Fruit fly (Drosophila melanogaster): ENCODE measurements around the gene Ddrgk1.

dm6 chr3R:21263177-21263576, 48.3 kb downstream of the Ddrgk1 start:
- TF ChIP-seq dl (GFP tag; optimal IDR thresholded peaks at IDR 0.05; ENCODE audit: insufficient read depth in 1 of 2, partially characterized antibody in 2 of 2) (no peak), h (GFP tag; optimal IDR thresholded peaks at IDR 0.05) (no peak), Sp1 (GFP tag; optimal IDR thresholded peaks at IDR 0.05) (no peak), dsf (GFP tag; optimal IDR thresholded peaks at IDR 0.05; ENCODE audit: borderline replicate concordance) (no peak), CG32264 (GFP tag; optimal IDR thresholded peaks at IDR 0.05) (no peak), Vsx2 (GFP tag; optimal IDR thresholded peaks at IDR 0.05; ENCODE audit: partially characterized antibody) (no peak), pan (optimal IDR thresholded peaks at IDR 0.05) (no peak), OdsH (GFP tag; optimal IDR thresholded peaks at IDR 0.05) (no peak), sv (GFP tag; optimal IDR thresholded peaks at IDR 0.05) (no peak), Rel (GFP tag; optimal IDR thresholded peaks at IDR 0.05) (no peak), Rel (tag; optimal IDR thresholded peaks at IDR 0.05) (no peak), fru (GFP tag; optimal IDR thresholded peaks at IDR 0.05) (no peak), Abd-B (GFP tag; optimal IDR thresholded peaks at IDR 0.05) (no peak), jim (GFP tag; optimal IDR thresholded peaks at IDR 0.05) (no peak), rgr (GFP tag; optimal IDR thresholded peaks at IDR 0.05) (peak; percentile 25)
